Worm (Caenorhabditis elegans) whole organism, L1 larva: Measurements from ENCODE around the gene alg-1.

Experiments
- C34B4.2 ChIP-seq: sonication (generic microtip); optimal IDR thresholded peaks from 2 replicates; lab custom pipeline; 2017; ENCODE audit warnings: mild to moderate bottlenecking, missing genetic modification characterization, missing compliant biosample characterization
- Y116A8C.19 ChIP-seq: sonication (generic microtip); optimal IDR thresholded peaks from 2 replicates; lab custom pipeline; 2016; ENCODE audit warnings: missing compliant biosample characterization, missing genetic modification characterization, borderline replicate concordance
- aha-1 ChIP-seq: fragments of 150-350 bp; optimal IDR thresholded peaks from 2 replicates; lab custom pipeline; 2014; ENCODE audit warnings: missing biosample characterization, missing genetic modification characterization
- alr-1 ChIP-seq: fragments of 200-800 bp; sonication (Bioruptor generic); optimal IDR thresholded peaks from 2 replicates; lab custom pipeline; 2018; ENCODE audit warnings: borderline replicate concordance, mild to moderate bottlenecking, missing genetic modification characterization, missing compliant biosample characterization
- aly-2 ChIP-seq: fragments of 150-350 bp; optimal IDR thresholded peaks from 2 replicates; lab custom pipeline; 2014; ENCODE audit warnings: missing biosample characterization, missing genetic modification characterization
- blmp-1 ChIP-seq: fragments of 150-350 bp; optimal IDR thresholded peaks from 2 replicates; lab custom pipeline; 2014; ENCODE audit warnings: missing biosample characterization, missing genetic modification characterization
- ceh-88 ChIP-seq: fragments of 200-800 bp; sonication (Bioruptor generic); IDR thresholded peaks from 2 replicates; pipeline ENCODE4 v1.3.6; 2022; ENCODE audit warnings: missing genetic modification characterization, missing compliant biosample characterization
- dsc-1 ChIP-seq: sonication (generic microtip); optimal IDR thresholded peaks from 2 replicates; lab custom pipeline; 2016; ENCODE audit warnings: mild to moderate bottlenecking, missing genetic modification characterization, missing compliant biosample characterization
- efl-1 ChIP-seq, 4 experiments: fragments of 150-350 bp; optimal IDR thresholded peaks in 3 of 4; peaks in 1 of 4; 1 replicate in 1 of 4; 2 replicates in 3 of 4; lab custom pipeline; 2014; ENCODE audit warnings: missing biosample characterization in 2 of 4, missing genetic modification characterization in 2 of 4, missing genetic modification reagents in 2 of 4
- efl-3 ChIP-seq: fragments of 200-800 bp; sonication (Bioruptor generic); optimal IDR thresholded peaks from 2 replicates; lab custom pipeline; 2018; ENCODE audit warnings: mild to moderate bottlenecking, missing genetic modification characterization, missing compliant biosample characterization
- egl-13 ChIP-seq: sonication (generic microtip); optimal IDR thresholded peaks from 2 replicates; lab custom pipeline; 2016; ENCODE audit warnings: missing genotype, missing genetic modification reagents, missing genetic modification characterization, missing compliant biosample characterization
- elt-2 ChIP-seq: sonication (generic microtip); optimal IDR thresholded peaks from 2 replicates; lab custom pipeline; 2016; ENCODE audit warnings: missing genetic modification characterization, mild to moderate bottlenecking, inconsistent platforms, missing compliant biosample characterization, missing genetic modification reagents
- elt-3 ChIP-seq, 6 experiments: fragments of 150-350 bp in 1 of 6; sonication (generic microtip); optimal IDR thresholded peaks; 2 replicates each; lab custom pipeline; 2017 to 2018; ENCODE audit warnings: missing biosample characterization in 6 of 6, missing genetic modification characterization in 6 of 6, inconsistent platforms in 1 of 6
- fos-1 ChIP-seq: fragments of 150-350 bp; optimal IDR thresholded peaks from 2 replicates; lab custom pipeline; 2014; ENCODE audit warnings: missing biosample characterization, missing genetic modification characterization
- hlh-17 ChIP-seq: fragments of 200-800 bp; sonication (Bioruptor generic); optimal IDR thresholded peaks from 2 replicates; lab custom pipeline; 2018; ENCODE audit warnings: missing genetic modification characterization, mild to moderate bottlenecking, missing compliant biosample characterization, moderate library complexity, borderline replicate concordance
- hpl-2 ChIP-seq: fragments of 150-350 bp; optimal IDR thresholded peaks from 2 replicates; lab custom pipeline; 2014; ENCODE audit warnings: missing biosample characterization, missing genetic modification reagents, missing genetic modification characterization
- isw-1 ChIP-seq: fragments of 200-800 bp; sonication (Bioruptor generic); IDR thresholded peaks from 2 replicates; pipeline ENCODE4 v1.3.6; 2022; ENCODE audit warnings: missing genetic modification characterization, missing compliant biosample characterization
- lin-13 ChIP-seq: fragments of 150-350 bp; optimal IDR thresholded peaks from 2 replicates; lab custom pipeline; 2014; ENCODE audit warnings: missing biosample characterization, missing genetic modification reagents, missing genetic modification characterization
- lin-14 ChIP-seq: fragments of 200-800 bp; sonication (Bioruptor generic); optimal IDR thresholded peaks from 2 replicates; lab custom pipeline; 2018; ENCODE audit warnings: mild to moderate bottlenecking, missing genetic modification characterization, moderate library complexity, missing compliant biosample characterization
- lin-35 ChIP-seq, 2 experiments: fragments of 150-350 bp; optimal IDR thresholded peaks; 2 replicates each; lab custom pipeline; 2014; ENCODE audit warnings: missing biosample characterization in 2 of 2, missing genetic modification characterization in 2 of 2, missing genetic modification reagents in 2 of 2
- lin-39 ChIP-seq: fragments of 150-350 bp; optimal IDR thresholded peaks from 2 replicates; lab custom pipeline; 2014; ENCODE audit warnings: missing biosample characterization, missing genetic modification reagents, missing genetic modification characterization
- lir-3 ChIP-seq: sonication (generic microtip); optimal IDR thresholded peaks from 2 replicates; lab custom pipeline; 2016; ENCODE audit warnings: mild to moderate bottlenecking, missing genetic modification characterization, moderate library complexity, missing compliant biosample characterization; ENCODE audit not compliant: poor library complexity
- nhr-19 ChIP-seq: fragments of 200-800 bp; sonication (Bioruptor generic); conservative IDR thresholded peaks from 2 replicates; pipeline ENCODE4 v1.3.6; 2022; ENCODE audit warnings: missing genetic modification characterization, missing compliant biosample characterization
- nhr-20 ChIP-seq: sonication (generic microtip); optimal IDR thresholded peaks from 2 replicates; lab custom pipeline; 2016; ENCODE audit warnings: mild to moderate bottlenecking, missing genetic modification characterization, missing compliant biosample characterization
- nhr-237 ChIP-seq: fragments of 150-350 bp; optimal IDR thresholded peaks from 2 replicates; lab custom pipeline; 2014; ENCODE audit warnings: missing biosample characterization, missing genetic modification characterization
- nhr-47 ChIP-seq: sonication (generic microtip); optimal IDR thresholded peaks from 2 replicates; lab custom pipeline; 2016; ENCODE audit warnings: mild to moderate bottlenecking, missing genetic modification characterization, moderate library complexity, missing compliant biosample characterization
- nhr-71 ChIP-seq: sonication (generic microtip); optimal IDR thresholded peaks from 2 replicates; lab custom pipeline; 2016; ENCODE audit warnings: mild to moderate bottlenecking, missing genetic modification characterization, moderate library complexity, missing compliant biosample characterization
- nhr-76 ChIP-seq: sonication (generic microtip); optimal IDR thresholded peaks from 2 replicates; lab custom pipeline; 2017; ENCODE audit warnings: missing biosample characterization, missing genetic modification characterization
- nhr-85 ChIP-seq: sonication (generic microtip); peaks from one replicate; lab custom pipeline; 2016; ENCODE audit warnings: missing genetic modification characterization, inconsistent platforms, missing compliant biosample characterization
- nhr-90 ChIP-seq: sonication (generic microtip); optimal IDR thresholded peaks from 2 replicates; lab custom pipeline; 2016; ENCODE audit warnings: mild to moderate bottlenecking, missing genetic modification characterization, missing compliant biosample characterization; ENCODE audit not compliant: poor library complexity
- pqm-1 ChIP-seq: sonication (generic microtip); optimal IDR thresholded peaks from 3 replicates; lab custom pipeline; 2017; ENCODE audit warnings: missing biosample characterization, missing genetic modification characterization
- rnt-1 ChIP-seq: sonication (generic microtip); optimal IDR thresholded peaks from 2 replicates; lab custom pipeline; 2016; ENCODE audit warnings: mild to moderate bottlenecking, missing genetic modification characterization, moderate library complexity, missing compliant biosample characterization
- skn-1 ChIP-seq: fragments of 150-350 bp; optimal IDR thresholded peaks from 2 replicates; lab custom pipeline; 2014; ENCODE audit warnings: missing biosample characterization, missing genetic modification characterization
- snpc-4 ChIP-seq: fragments of 150-350 bp; optimal IDR thresholded peaks from 2 replicates; lab custom pipeline; 2014; ENCODE audit warnings: missing biosample characterization, missing genetic modification characterization
- snu-23 ChIP-seq: sonication (generic microtip); optimal IDR thresholded peaks from 2 replicates; lab custom pipeline; 2016; ENCODE audit warnings: missing genetic modification characterization, missing compliant biosample characterization
- tbx-2 ChIP-seq: sonication (generic microtip); optimal IDR thresholded peaks from 2 replicates; lab custom pipeline; 2016; ENCODE audit warnings: missing genetic modification characterization, missing compliant biosample characterization
- tlp-1 ChIP-seq: fragments of 150-350 bp; optimal IDR thresholded peaks from 2 replicates; lab custom pipeline; 2014; ENCODE audit warnings: missing biosample characterization, missing genetic modification characterization
- unc-130 ChIP-seq: fragments of 150-350 bp; optimal IDR thresholded peaks from 2 replicates; lab custom pipeline; 2017; ENCODE audit warnings: missing biosample characterization, missing genetic modification characterization, inconsistent platforms
- unc-30 ChIP-seq: sonication (generic microtip); optimal IDR thresholded peaks from 2 replicates; lab custom pipeline; 2017; ENCODE audit warnings: missing biosample characterization, missing genetic modification characterization
- unc-86 ChIP-seq: sonication (generic microtip); optimal IDR thresholded peaks from 2 replicates; lab custom pipeline; 2016; ENCODE audit warnings: missing genetic modification characterization, missing compliant biosample characterization
- vab-15 ChIP-seq: sonication (generic microtip); optimal IDR thresholded peaks from 2 replicates; lab custom pipeline; 2017; ENCODE audit warnings: missing genotype, mild to moderate bottlenecking, missing genetic modification characterization, missing compliant biosample characterization
- zip-4 ChIP-seq: fragments of 200-800 bp; sonication (Bioruptor generic); optimal IDR thresholded peaks from 2 replicates; lab custom pipeline; 2018; ENCODE audit warnings: mild to moderate bottlenecking, missing genetic modification characterization, moderate library complexity, missing compliant biosample characterization
- ztf-4 ChIP-seq: fragments of 150-350 bp; optimal IDR thresholded peaks from 2 replicates; lab custom pipeline; 2014; ENCODE audit warnings: missing biosample characterization, missing genetic modification characterization

alg-1 gene

DNA sequence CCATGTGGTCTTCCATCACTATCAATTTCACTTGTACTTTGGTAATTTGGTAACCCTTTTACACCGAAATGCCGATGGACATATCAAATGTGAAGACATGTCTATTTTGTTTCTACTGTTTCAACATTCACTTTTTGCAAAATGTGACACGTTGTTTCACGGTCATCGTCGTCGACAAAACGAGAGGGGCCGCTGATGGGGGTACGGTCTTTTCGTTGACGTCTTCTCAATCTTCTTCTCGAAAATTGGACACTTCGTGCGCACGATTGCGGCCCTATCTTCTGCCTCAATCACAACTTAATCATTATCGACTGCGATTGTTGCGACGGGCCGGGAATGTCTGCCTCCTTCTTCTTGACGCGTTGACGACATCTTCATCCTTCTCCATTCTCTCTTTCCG, 12.2 kb upstream of the alg-1 start:
- peak; percentile 68 to 98 (median 82) for TF ChIP-seq elt-3 (tag; optimal IDR thresholded peaks at IDR 0.05; lab: Kevin White, UChicago)
- peak; percentile 41 for TF ChIP-seq nhr-71 (tag; lab: Kevin White, UChicago)
- no peak for TF ChIP-seq elt-2 (tag; lab: Kevin White, UChicago)
- no peak for TF ChIP-seq lin-13 (GFP tag; lab: Kevin White, UChicago)
- 0 out of 2 replicates have a peak, but pooled peaks have one; percentile 7 for TF ChIP-seq nhr-19
- TF ChIP-seq tbx-2 (tag; lab: Kevin White, UChicago): peak; percentile 36
- TF ChIP-seq tlp-1 (tag; lab: Kevin White, UChicago): no peak
- peak; percentile 42 for TF ChIP-seq snu-23 (GFP tag; lab: Kevin White, UChicago)
- TF ChIP-seq nhr-85 (tag; lab: Kevin White, UChicago): peak; percentile 88
- TF ChIP-seq lin-14: peak; percentile 35
- TF ChIP-seq blmp-1 (tag; lab: Kevin White, UChicago): peak; percentile 56
- TF ChIP-seq snpc-4 (tag; lab: Kevin White, UChicago): no peak
- TF ChIP-seq Y116A8C.19 (tag; lab: Kevin White, UChicago): no peak
- TF ChIP-seq nhr-47 (tag; lab: Kevin White, UChicago): no peak
- no peak for TF ChIP-seq ztf-4 (tag; lab: Kevin White, UChicago)
- peak; percentile 39 for TF ChIP-seq nhr-90 (tag; lab: Kevin White, UChicago)
- no peak for TF ChIP-seq rnt-1 (tag; lab: Kevin White, UChicago)
- no peak for TF ChIP-seq hlh-17 (GFP tag; lab: Kevin White, UChicago)
- no peak for TF ChIP-seq aly-2 (tag; lab: Kevin White, UChicago)
- TF ChIP-seq nhr-20 (tag; lab: Kevin White, UChicago): peak; percentile 67
- no peak for TF ChIP-seq efl-1 (optimal IDR thresholded peaks at IDR 0.05; lab: Kevin White, UChicago)
- TF ChIP-seq efl-1 (GFP tag; optimal IDR thresholded peaks at IDR 0.05 in 1 of 2; lab: Kevin White, UChicago): peak in 1 of 2 experiments; percentile 59
- TF ChIP-seq egl-13 (tag; lab: Kevin White, UChicago): no peak
- TF ChIP-seq isw-1 (GFP tag; lab: Robert Waterston, UW): no peak
- TF ChIP-seq C34B4.2 (tag; lab: Kevin White, UChicago): no peak
- no peak for TF ChIP-seq dsc-1 (tag; lab: Kevin White, UChicago)
- no peak for TF ChIP-seq unc-86 (tag; lab: Kevin White, UChicago)
- no peak for TF ChIP-seq aha-1
- no peak for TF ChIP-seq fos-1 (tag; lab: Kevin White, UChicago)
- TF ChIP-seq skn-1 (tag; lab: Kevin White, UChicago): no peak
- TF ChIP-seq ceh-88 (GFP tag; lab: Robert Waterston, UW): no peak
- no peak for TF ChIP-seq nhr-76 (tag; lab: Kevin White, UChicago)
- peak in 1 of 2 experiments; percentile 30 for TF ChIP-seq lin-35 (GFP tag; optimal IDR thresholded peaks at IDR 0.05; lab: Kevin White, UChicago)
- no peak for TF ChIP-seq vab-15
- no peak for TF ChIP-seq nhr-237 (tag; lab: Kevin White, UChicago)
- TF ChIP-seq zip-4 (GFP tag; lab: Kevin White, UChicago): no peak

DNA sequence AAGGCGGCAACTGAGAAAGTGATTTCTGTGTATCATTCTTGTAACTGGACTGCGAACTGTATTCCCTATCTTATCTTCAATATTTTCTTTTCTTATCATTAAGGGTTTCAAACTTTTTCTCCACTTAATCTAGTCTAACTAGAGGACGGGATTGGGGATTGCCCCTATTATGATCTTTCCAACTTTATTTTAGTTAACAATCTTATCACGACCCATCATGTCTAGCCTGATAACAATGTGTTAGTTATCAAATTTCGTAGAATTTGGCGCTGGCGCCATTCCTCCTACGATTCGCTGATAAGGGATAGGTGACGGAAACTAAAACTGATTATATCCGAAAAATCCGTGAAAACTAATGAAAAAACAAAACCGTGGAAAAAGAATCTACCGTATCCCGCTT, 11.6 kb upstream of the alg-1 start:
- TF ChIP-seq lin-14 (peak; percentile 28), pqm-1 (peak; percentile 97), lir-3 (no peak), unc-30 (tag; lab: Kevin White, UChicago) (no peak), efl-1 (optimal IDR thresholded peaks at IDR 0.05; lab: Kevin White, UChicago) (no peak), efl-1 (GFP tag; optimal IDR thresholded peaks at IDR 0.05 in 1 of 2; lab: Kevin White, UChicago) (peak in 1 of 2 experiments; percentile 12), unc-130 (peak; percentile 26), lin-13 (GFP tag; lab: Kevin White, UChicago) (no peak), nhr-19 (no peak), elt-3 (tag; optimal IDR thresholded peaks at IDR 0.05; lab: Kevin White, UChicago) (peak; percentile 97 to 100 (median 99)), hpl-2 (no peak), efl-3 (GFP tag; lab: Kevin White, UChicago) (no peak), elt-2 (tag; lab: Kevin White, UChicago) (peak; percentile 96), lin-39 (tag; lab: Kevin White, UChicago) (no peak), alr-1 (tag; lab: Kevin White, UChicago) (no peak), unc-86 (tag; lab: Kevin White, UChicago) (no peak)
